Fruit fly (Drosophila melanogaster) whole organism, embryonic: ENCODE results near the gene Pgd.

ENCODE experiments used
- BEAF-32 ChIP-seq: fragments of 200-800 bp; sonication (Bioruptor generic); optimal IDR thresholded peaks from 3 replicates; lab custom pipeline; 2017; ENCODE audit warnings: missing biosample characterization, missing genetic modification characterization, mild to moderate bottlenecking, moderate library complexity, missing genetic modification reagents
- CG10565 ChIP-seq: fragments of 200-800 bp; sonication (Bioruptor generic); optimal IDR thresholded peaks from 3 replicates; lab custom pipeline; 2016; ENCODE audit warnings: missing biosample characterization, mild to moderate bottlenecking, missing genetic modification characterization
- CG10959 ChIP-seq: fragments of 200-800 bp; sonication (Bioruptor generic); IDR thresholded peaks from 2 replicates; pipeline ENCODE4 v1.3.6; 2022; ENCODE audit warnings: missing biosample characterization, missing genetic modification characterization
- CG12104 ChIP-seq: fragments of 200-800 bp; sonication (Bioruptor generic); optimal IDR thresholded peaks from 3 replicates; lab custom pipeline; 2016; ENCODE audit warnings: missing biosample characterization, missing genetic modification characterization
- CG13624 ChIP-seq: fragments of 200-800 bp; sonication (Bioruptor generic); optimal IDR thresholded peaks from 2 replicates; lab custom pipeline; 2016; ENCODE audit warnings: missing biosample characterization, missing genetic modification characterization
- CG15011 ChIP-seq: fragments of 200-800 bp; sonication (Bioruptor generic); optimal IDR thresholded peaks from 3 replicates; lab custom pipeline; 2018; ENCODE audit warnings: missing biosample characterization, mild to moderate bottlenecking, missing genetic modification characterization
- CG17568 ChIP-seq: fragments of 200-800 bp; sonication (Bioruptor generic); optimal IDR thresholded peaks from 2 replicates; lab custom pipeline; 2018; ENCODE audit warnings: missing biosample characterization, mild to moderate bottlenecking, missing genetic modification characterization, moderate library complexity
- CG18011 ChIP-seq: fragments of 200-800 bp; sonication (Bioruptor generic); optimal IDR thresholded peaks from 2 replicates; lab custom pipeline; 2017; ENCODE audit warnings: missing biosample characterization, missing genetic modification characterization, mild to moderate bottlenecking, moderate library complexity, missing genotype
- CG18262 ChIP-seq: fragments of 200-800 bp; optimal IDR thresholded peaks from 3 replicates; lab custom pipeline; 2019; ENCODE audit warnings: missing biosample characterization, mild to moderate bottlenecking, missing genetic modification characterization, moderate library complexity
- CG2875 ChIP-seq: fragments of 200-800 bp; sonication (Bioruptor generic); optimal IDR thresholded peaks from 2 replicates; lab custom pipeline; 2017; ENCODE audit warnings: missing biosample characterization, mild to moderate bottlenecking, missing genetic modification characterization, missing genetic modification reagents
- CG30020 ChIP-seq: fragments of 200-800 bp; optimal IDR thresholded peaks from 2 replicates; lab custom pipeline; 2019; ENCODE audit warnings: missing biosample characterization, mild to moderate bottlenecking, missing genetic modification characterization, moderate library complexity
- CG30403 ChIP-seq: fragments of 200-800 bp; sonication (Bioruptor generic); optimal IDR thresholded peaks from 3 replicates; lab custom pipeline; 2016; ENCODE audit warnings: missing biosample characterization, missing genetic modification characterization
- CG33213 ChIP-seq: fragments of 200-800 bp; sonication (Bioruptor generic); optimal IDR thresholded peaks from 3 replicates; lab custom pipeline; 2016; ENCODE audit warnings: missing biosample characterization, missing genetic modification characterization
- CG34224 ChIP-seq: fragments of 200-800 bp; sonication (Bioruptor generic); IDR thresholded peaks from 3 replicates; pipeline ENCODE4 v1.3.6; 2022; ENCODE audit warnings: missing biosample characterization, missing genetic modification characterization; ENCODE audit not compliant: partially characterized antibody
- CG34422 ChIP-seq: fragments of 200-800 bp; sonication (Bioruptor generic); IDR thresholded peaks from 3 replicates; pipeline ENCODE4 v1.3.6; 2022; ENCODE audit warnings: missing biosample characterization, missing genetic modification characterization
- CG4282 ChIP-seq: fragments of 200-800 bp; sonication (Bioruptor generic); optimal IDR thresholded peaks from 2 replicates; lab custom pipeline; 2016; ENCODE audit warnings: missing biosample characterization, missing genetic modification characterization
- CG43689 ChIP-seq: fragments of 200-800 bp; sonication (Bioruptor generic); IDR thresholded peaks from 2 replicates; pipeline ENCODE4 v1.3.6; 2022; ENCODE audit warnings: missing biosample characterization, missing genetic modification characterization
- CG6654 ChIP-seq: fragments of 200-800 bp; sonication (Bioruptor generic); optimal IDR thresholded peaks from 2 replicates; lab custom pipeline; 2017; ENCODE audit warnings: missing biosample characterization, mild to moderate bottlenecking, missing genetic modification characterization
- CG6689 ChIP-seq: fragments of 200-800 bp; sonication (Bioruptor generic); IDR thresholded peaks from 2 replicates; pipeline ENCODE4 v1.3.6; 2022; ENCODE audit warnings: missing biosample characterization, missing genetic modification characterization
- CG6813 ChIP-seq: fragments of 200-800 bp; sonication (Bioruptor generic); optimal IDR thresholded peaks from 2 replicates; lab custom pipeline; 2017; ENCODE audit warnings: missing biosample characterization, missing genetic modification characterization, mild to moderate bottlenecking, moderate library complexity, missing genetic modification reagents
- CG8089 ChIP-seq: fragments of 200-800 bp; sonication (Bioruptor generic); optimal IDR thresholded peaks from 3 replicates; lab custom pipeline; 2016; ENCODE audit warnings: missing biosample characterization, missing genetic modification characterization
- CG8388 ChIP-seq: fragments of 200-800 bp; sonication (Bioruptor generic); optimal IDR thresholded peaks from 2 replicates; lab custom pipeline; 2019; ENCODE audit warnings: missing biosample characterization, mild to moderate bottlenecking, missing genetic modification characterization, moderate library complexity
- D ChIP-seq, 2 experiments: fragments of 200-800 bp in 1 of 2; fragments of >200 bp in 1 of 2; sonication (Bioruptor generic) in 1 of 2; optimal IDR thresholded peaks; 2 replicates in 1 of 2; 3 replicates in 1 of 2; lab custom pipeline; 2017; ENCODE audit warnings: mild to moderate bottlenecking in 1 of 2, missing biosample characterization in 1 of 2, missing genetic modification characterization in 1 of 2, missing genetic modification reagents in 1 of 2
- Dad ChIP-seq: fragments of 200-800 bp; sonication (Bioruptor generic); optimal IDR thresholded peaks from 3 replicates; lab custom pipeline; 2016; ENCODE audit warnings: missing biosample characterization, missing genetic modification characterization
- Gsc ChIP-seq: fragments of 200-800 bp; sonication (Bioruptor generic); IDR thresholded peaks from 2 replicates; pipeline ENCODE4 v1.3.6; 2022; ENCODE audit warnings: missing biosample characterization, missing genetic modification characterization
- Lhr ChIP-seq: fragments of 200-800 bp; sonication (Bioruptor generic); optimal IDR thresholded peaks from 3 replicates; lab custom pipeline; 2017; ENCODE audit warnings: mild to moderate bottlenecking, missing biosample characterization, missing genetic modification reagents, missing genetic modification characterization
- Lpt ChIP-seq: fragments of >200 bp; optimal IDR thresholded peaks from 2 replicates; lab custom pipeline; 2018; ENCODE audit warnings: missing biosample characterization, missing genetic modification characterization
- Oaz ChIP-seq: fragments of 200-800 bp; sonication (Bioruptor generic); IDR thresholded peaks from 2 replicates; pipeline ENCODE4 v1.3.6; 2022; ENCODE audit warnings: missing biosample characterization, missing genetic modification characterization
- Rfx ChIP-seq: fragments of 200-800 bp; sonication (Bioruptor generic); IDR thresholded peaks from 2 replicates; pipeline ENCODE4 v1.3.6; 2022; ENCODE audit warnings: missing biosample characterization, missing genetic modification characterization
- Scr ChIP-seq: fragments of 200-800 bp; sonication (Bioruptor generic); IDR thresholded peaks from 2 replicates; pipeline ENCODE4 v1.3.6; 2022; ENCODE audit warnings: missing biosample characterization, missing genetic modification characterization; ENCODE audit not compliant: partially characterized antibody
- Sox100B ChIP-seq: fragments of 200-800 bp; sonication (Bioruptor generic); optimal IDR thresholded peaks from 3 replicates; lab custom pipeline; 2018; ENCODE audit warnings: missing biosample characterization, mild to moderate bottlenecking, missing genetic modification characterization
- aop ChIP-seq: fragments of 200-800 bp; sonication (Bioruptor generic); IDR thresholded peaks from 2 replicates; pipeline ENCODE4 v1.3.6; 2022; ENCODE audit warnings: missing biosample characterization, missing genetic modification characterization
- bab2 ChIP-seq: fragments of 200-800 bp; sonication (Bioruptor generic); optimal IDR thresholded peaks from 2 replicates; lab custom pipeline; 2016; ENCODE audit warnings: missing biosample characterization, missing genetic modification characterization
- bbx ChIP-seq: fragments of 200-800 bp; sonication (Bioruptor generic); IDR thresholded peaks from 2 replicates; pipeline ENCODE4 v1.3.6; 2022; ENCODE audit warnings: missing biosample characterization, missing genetic modification characterization; ENCODE audit not compliant: partially characterized antibody
- bcd ChIP-seq: fragments of 200-800 bp; sonication (Bioruptor generic); optimal IDR thresholded peaks from 2 replicates; lab custom pipeline; 2017; ENCODE audit warnings: missing biosample characterization, mild to moderate bottlenecking, missing genetic modification characterization
- bowl ChIP-seq: fragments of 200-800 bp; sonication (Bioruptor generic); IDR thresholded peaks from 2 replicates; pipeline ENCODE4 v1.3.6; 2022; ENCODE audit warnings: missing biosample characterization, missing genetic modification characterization
- croc ChIP-seq: fragments of 200-800 bp; sonication (Bioruptor generic); conservative IDR thresholded peaks from 3 replicates; pipeline ENCODE4 v1.3.6; 2022; ENCODE audit warnings: missing biosample characterization, missing genetic modification characterization
- fd102C ChIP-seq: fragments of 200-800 bp; sonication (Bioruptor generic); optimal IDR thresholded peaks from 2 replicates; lab custom pipeline; 2018; ENCODE audit warnings: missing biosample characterization, mild to moderate bottlenecking, missing genetic modification characterization, moderate library complexity
- fd96Cb ChIP-seq: fragments of 200-800 bp; sonication (Bioruptor generic); optimal IDR thresholded peaks from 2 replicates; lab custom pipeline; 2018; ENCODE audit warnings: missing biosample characterization, mild to moderate bottlenecking, missing genetic modification characterization, moderate library complexity
- fru ChIP-seq: fragments of >200 bp; optimal IDR thresholded peaks from 2 replicates; lab custom pipeline; 2017
- jigr1 ChIP-seq: fragments of 200-800 bp; sonication (Bioruptor generic); IDR thresholded peaks from 3 replicates; pipeline ENCODE4 v1.3.6; 2022; ENCODE audit warnings: missing biosample characterization, missing genetic modification characterization
- jumu ChIP-seq: fragments of 200-800 bp; sonication (Bioruptor generic); optimal IDR thresholded peaks from 3 replicates; lab custom pipeline; 2016; ENCODE audit warnings: missing biosample characterization, missing genetic modification characterization
- kah ChIP-seq: fragments of 200-800 bp; sonication (Bioruptor generic); optimal IDR thresholded peaks from 2 replicates; lab custom pipeline; 2018; ENCODE audit warnings: missing biosample characterization, mild to moderate bottlenecking, missing genetic modification characterization
- pb ChIP-seq: fragments of 200-800 bp; sonication (Bioruptor generic); optimal IDR thresholded peaks from 3 replicates; lab custom pipeline; 2016; ENCODE audit warnings: missing biosample characterization, missing genetic modification characterization
- pita ChIP-seq: fragments of 200-800 bp; sonication (Bioruptor generic); optimal IDR thresholded peaks from 2 replicates; lab custom pipeline; 2017; ENCODE audit warnings: missing biosample characterization, mild to moderate bottlenecking, missing genetic modification characterization
- pnt ChIP-seq: fragments of 200-800 bp; sonication (Bioruptor generic); optimal IDR thresholded peaks from 3 replicates; lab custom pipeline; 2016; ENCODE audit warnings: missing biosample characterization, missing genetic modification characterization
- rib ChIP-seq: fragments of 200-800 bp; sonication (Bioruptor generic); IDR thresholded peaks from 2 replicates; pipeline ENCODE4 v1.3.6; 2022; ENCODE audit warnings: missing biosample characterization, missing genetic modification characterization
- sima ChIP-seq: fragments of 200-800 bp; sonication (Bioruptor generic); optimal IDR thresholded peaks from 2 replicates; lab custom pipeline; 2016; ENCODE audit warnings: missing biosample characterization, missing genetic modification characterization
- slbo ChIP-seq: fragments of 200-800 bp; sonication (Bioruptor generic); IDR thresholded peaks from 2 replicates; pipeline ENCODE4 v1.3.6; 2022; ENCODE audit warnings: missing biosample characterization, missing genetic modification characterization
- usp ChIP-seq: fragments of >200 bp; optimal IDR thresholded peaks from 2 replicates; lab custom pipeline; 2017; ENCODE audit warnings: missing biosample characterization, missing genetic modification characterization
- yki ChIP-seq: fragments of >200 bp; optimal IDR thresholded peaks from 3 replicates; lab custom pipeline; 2018
- zfh2 ChIP-seq: fragments of 200-800 bp; sonication (Bioruptor generic); optimal IDR thresholded peaks from 2 replicates; lab custom pipeline; 2016; ENCODE audit warnings: missing biosample characterization, missing genetic modification characterization

The Pgd gene

DNA sequence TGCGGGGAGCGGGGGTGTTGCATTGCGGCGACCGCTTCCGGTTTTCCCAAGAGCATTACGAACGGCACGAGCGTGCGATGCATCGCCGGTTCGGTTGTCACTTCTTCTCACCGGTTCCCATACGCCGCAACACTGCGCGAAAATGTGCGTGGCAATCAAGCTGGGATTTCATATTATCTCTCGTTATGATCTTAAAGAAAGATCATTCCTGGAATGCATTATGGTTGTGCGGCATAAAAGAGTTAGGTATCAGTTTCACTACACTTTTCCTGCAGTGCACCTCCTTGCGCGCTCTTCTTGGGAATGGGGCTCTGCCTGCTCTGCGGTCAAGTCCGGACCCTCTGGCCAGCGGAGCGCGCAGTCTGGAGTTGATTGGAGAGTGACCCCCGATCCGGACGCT lies 21.2 kb downstream of the Pgd start (continued):
- TF ChIP-seq zfh2 (GFP tag; lab: Kevin White, UChicago) (no peak), Lhr (GFP tag; lab: Kevin White, UChicago) (no peak), fd102C (no peak), fru (lab: Kevin White, UChicago) (no peak), bab2 (GFP tag; lab: Kevin White, UChicago) (peak; percentile 40), Scr (GFP tag; lab: Robert Waterston, UW) (no peak), Sox100B (GFP tag; lab: Kevin White, UChicago) (no peak), CG33213 (GFP tag; lab: Kevin White, UChicago) (no peak), kah (GFP tag; lab: Kevin White, UChicago) (no peak), CG6689 (GFP tag; lab: Robert Waterston, UW) (peak; percentile 45; the same call in 1 of the 2 replicates), CG17568 (no peak), jumu (GFP tag; lab: Kevin White, UChicago) (no peak), CG4282 (GFP tag; lab: Kevin White, UChicago) (no peak), CG30403 (GFP tag; lab: Kevin White, UChicago) (peak; percentile 43), bbx (GFP tag; lab: Robert Waterston, UW) (no peak), pb (no peak), usp (GFP tag; lab: Kevin White, UChicago) (no peak), BEAF-32 (GFP tag; lab: Kevin White, UChicago) (no peak), yki (lab: Kevin White, UChicago) (no peak), CG2875 (GFP tag; lab: Kevin White, UChicago) (peak; percentile 41), CG34422 (GFP tag; lab: Robert Waterston, UW) (0 out of 3 replicates have a peak, but pooled peaks have one; percentile 15), Oaz (GFP tag; lab: Robert Waterston, UW) (no peak), pita (no peak), Rfx (GFP tag; lab: Robert Waterston, UW) (no peak), sima (GFP tag; lab: Kevin White, UChicago) (no peak), CG10959 (GFP tag; lab: Robert Waterston, UW) (no peak), fd96Cb (tag; lab: Kevin White, UChicago) (peak; percentile 51), jigr1 (no peak), CG12104 (GFP tag; lab: Kevin White, UChicago) (no peak), CG43689 (GFP tag; lab: Robert Waterston, UW) (no peak; the same call in 1 of the 2 replicates), CG18011 (GFP tag; lab: Kevin White, UChicago) (no peak), CG8089 (GFP tag; lab: Kevin White, UChicago) (peak; percentile 38), Lpt (no peak), CG6813 (no peak), CG15011 (GFP tag; lab: Kevin White, UChicago) (no peak), croc (GFP tag; lab: Robert Waterston, UW) (no peak; the same call in 2 of the 3 replicates), CG30020 (tag; lab: Kevin White, UChicago) (no peak), CG6654 (GFP tag; lab: Kevin White, UChicago) (no peak), aop (GFP tag; lab: Robert Waterston, UW) (0 out of 2 replicates have a peak, but pooled peaks have one; percentile 26), Dad (no peak), CG10565 (GFP tag; lab: Kevin White, UChicago) (no peak), CG18262 (tag; lab: Kevin White, UChicago) (peak; percentile 36), bowl (GFP tag; lab: Robert Waterston, UW) (no peak), CG8388 (GFP tag; lab: Kevin White, UChicago) (peak; percentile 56), slbo (GFP tag; lab: Robert Waterston, UW) (peak; percentile 53), pnt (GFP tag; lab: Kevin White, UChicago) (peak; percentile 35), CG34224 (GFP tag; lab: Robert Waterston, UW) (no peak), rib (no peak), CG13624 (GFP tag; lab: Kevin White, UChicago) (no peak), bcd (peak; percentile 53), D (optimal IDR thresholded peaks at IDR 0.05; lab: Kevin White, UChicago) (no peak), D (GFP tag; optimal IDR thresholded peaks at IDR 0.05; lab: Kevin White, UChicago) (peak; percentile 22), Gsc (GFP tag; lab: Robert Waterston, UW) (no peak)
